Fruit fly (Drosophila melanogaster): ENCODE results near the gene CG11710.

CG11710 gene

dm6 chrX:20433345-20434332 lies 4.2 kb upstream of the CG11710 start, which contains the start of gene CG1695 (continued):
- TF ChIP-seq acj6 (GFP tag; optimal IDR thresholded peaks at IDR 0.05) (no peak), CG6276 (GFP tag; optimal IDR thresholded peaks at IDR 0.05) (no peak), salr (GFP tag; optimal IDR thresholded peaks at IDR 0.05) (no peak), eg (GFP tag; IDR thresholded peaks at IDR 0.05) (no peak; the same call in 2 of the 3 replicates), svp (GFP tag) (peak; percentile 69), CG11902 (GFP tag; optimal IDR thresholded peaks at IDR 0.05) (no peak), CG4318 (GFP tag; optimal IDR thresholded peaks at IDR 0.05) (no peak), fd59A (GFP tag; optimal IDR thresholded peaks at IDR 0.05) (no peak), CG8632 (GFP tag; optimal IDR thresholded peaks at IDR 0.05) (no peak), OdsH (GFP tag; optimal IDR thresholded peaks at IDR 0.05) (peak; percentile 23)

- no peak for TF ChIP-seq OdsH (GFP tag; optimal IDR thresholded peaks at IDR 0.05)
- TF ChIP-seq eg (GFP tag; IDR thresholded peaks at IDR 0.05) = no peak
- no peak for TF ChIP-seq CG7368 (GFP tag; optimal IDR thresholded peaks at IDR 0.05)
- TF ChIP-seq Blimp-1 (GFP tag; optimal IDR thresholded peaks at IDR 0.05) = no peak
- no peak for TF ChIP-seq CG10631 (GFP tag; optimal IDR thresholded peaks at IDR 0.05)
- TF ChIP-seq CG8319 (GFP tag; optimal IDR thresholded peaks at IDR 0.05) = no peak
Measured at dm6 chrX:20426818-20427217, 2.7 kb downstream of the CG11710 start, which contains the start of gene CG15456. TSS of gene CG15456 (minus strand) at chrX:20427042.

dm6 chrX:20423747-20424165 lies 5.7 kb downstream of the CG11710 start, which contains the start of the genes Pp4-19C and cactin:
TSS of gene Pp4-19C (minus strand) at chrX:20424002.
TSS of gene cactin (plus strand) at chrX:20424069.
- TF ChIP-seq Ets21C (GFP tag; optimal IDR thresholded peaks at IDR 0.05) (no peak), CG11902 (GFP tag; optimal IDR thresholded peaks at IDR 0.05) (no peak), topi (GFP tag; optimal IDR thresholded peaks at IDR 0.05) (peak; percentile 31), Sox14 (GFP tag; optimal IDR thresholded peaks at IDR 0.05) (peak; percentile 53), CG3032 (tag; optimal IDR thresholded peaks at IDR 0.05) (peak; percentile 19), salr (GFP tag; optimal IDR thresholded peaks at IDR 0.05) (no peak), fd85E (GFP tag; optimal IDR thresholded peaks at IDR 0.05) (no peak), lz (GFP tag; optimal IDR thresholded peaks at IDR 0.05) (peak; percentile 20), pdm3 (GFP tag; optimal IDR thresholded peaks at IDR 0.05) (no peak), CG6792 (GFP tag; optimal IDR thresholded peaks at IDR 0.05) (no peak), Eip78C (GFP tag) (peak; percentile 62), dsx (GFP tag; optimal IDR thresholded peaks at IDR 0.05; ENCODE audit: poor library complexity, severe bottlenecking) (no peak), Eip75B (GFP tag; optimal IDR thresholded peaks at IDR 0.05) (no peak), fd59A (GFP tag; optimal IDR thresholded peaks at IDR 0.05) (no peak), CG31627 (GFP tag; optimal IDR thresholded peaks at IDR 0.05) (peak; percentile 45), CG8119 (GFP tag; IDR thresholded peaks at IDR 0.05) (no peak), Hr39 (GFP tag; optimal IDR thresholded peaks at IDR 0.05) (peak; percentile 43), CG10669 (GFP tag; optimal IDR thresholded peaks at IDR 0.05) (no peak), CG6854 (GFP tag; optimal IDR thresholded peaks at IDR 0.05) (no peak), cyc (GFP tag; optimal IDR thresholded peaks at IDR 0.05) (peak; percentile 25), esn (GFP tag; optimal IDR thresholded peaks at IDR 0.05) (peak; percentile 33), Smox (GFP tag; optimal IDR thresholded peaks at IDR 0.05) (no peak), acj6 (GFP tag; optimal IDR thresholded peaks at IDR 0.05) (peak; percentile 19)

dm6 chrX:20423158-20423557 lies 6.3 kb downstream of the CG11710 start:
- TF ChIP-seq topi (GFP tag; optimal IDR thresholded peaks at IDR 0.05) (no peak), Sox14 (GFP tag; optimal IDR thresholded peaks at IDR 0.05) (no peak), dsx (GFP tag; optimal IDR thresholded peaks at IDR 0.05; ENCODE audit: poor library complexity, severe bottlenecking) (no peak), fd85E (GFP tag; optimal IDR thresholded peaks at IDR 0.05) (no peak), dac (GFP tag; optimal IDR thresholded peaks at IDR 0.05) (no peak), CG11762 (GFP tag; optimal IDR thresholded peaks at IDR 0.05; ENCODE audit: insufficient read depth) (no peak), Sox102F (GFP tag; optimal IDR thresholded peaks at IDR 0.05) (no peak), CG3919 (GFP tag; optimal IDR thresholded peaks at IDR 0.05) (no peak), Blimp-1 (GFP tag; optimal IDR thresholded peaks at IDR 0.05) (no peak), Eip78C (GFP tag) (peak; percentile 69), CG6276 (GFP tag; optimal IDR thresholded peaks at IDR 0.05) (no peak), CG31627 (GFP tag; optimal IDR thresholded peaks at IDR 0.05) (no peak), lz (GFP tag; optimal IDR thresholded peaks at IDR 0.05) (no peak), CG15336 (GFP tag; IDR thresholded peaks at IDR 0.05) (0 out of 2 replicates have a peak, but pooled peaks have one; percentile 8), net (GFP tag; optimal IDR thresholded peaks at IDR 0.05) (no peak)
